Worm (Caenorhabditis elegans): ENCODE data around the gene acl-1.
A peak's percentile ranks its signal among the peaks of the same experiment; 100 is the strongest.

acl-1 gene

DNA sequence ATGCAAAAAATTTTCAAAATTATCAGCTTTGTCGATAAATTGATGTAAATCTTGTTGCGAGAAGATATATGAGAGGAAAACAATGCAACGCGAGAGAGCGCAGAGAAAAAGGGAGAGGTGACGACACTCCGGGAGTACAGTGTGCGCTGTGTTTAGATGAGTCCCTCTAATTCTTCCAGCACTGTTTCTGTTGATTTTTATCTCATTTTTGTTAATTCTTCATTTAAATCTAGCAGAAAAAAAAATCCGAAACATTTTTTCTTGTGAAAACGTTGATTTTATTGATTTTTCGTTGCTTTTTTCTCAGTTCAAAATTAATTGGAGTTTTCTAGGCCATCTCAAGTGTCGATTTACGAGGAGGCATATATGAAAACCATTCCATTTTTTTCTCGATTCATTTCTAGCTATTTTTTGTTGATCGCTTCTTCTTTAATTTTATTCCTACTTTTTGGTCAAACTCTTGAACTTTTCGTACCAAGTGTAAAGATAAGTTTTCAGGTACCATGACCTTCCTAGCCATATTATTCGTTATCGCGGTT is at the start of gene acl-1:
Gene acl-1, plus strand, starts transcription at position 489 of the 539 bp plus-strand sequence.
- TF ChIP-seq zag-1 (tag; optimal IDR thresholded peaks at IDR 0.05) (no peak), nhr-129 (tag; optimal IDR thresholded peaks at IDR 0.05) (peak; percentile 78), gmeb-1 (tag; optimal IDR thresholded peaks at IDR 0.05) (peak; percentile 57), blmp-1 (tag; optimal IDR thresholded peaks at IDR 0.05; ENCODE audit: insufficient read depth) (peak; percentile 60), sem-4 (tag; optimal IDR thresholded peaks at IDR 0.05) (peak; percentile 65), C34F6.9 (tag; optimal IDR thresholded peaks at IDR 0.05) (peak; percentile 82), mbf-1 (tag; optimal IDR thresholded peaks at IDR 0.05) (no peak), nhr-12 (tag; optimal IDR thresholded peaks at IDR 0.05) (no peak), aly-2 (tag; optimal IDR thresholded peaks at IDR 0.05) (no peak), lin-39 (tag; optimal IDR thresholded peaks at IDR 0.05) (no peak), nhr-237 (tag; optimal IDR thresholded peaks at IDR 0.05) (no peak), R02D3.7 (tag; optimal IDR thresholded peaks at IDR 0.05) (peak; percentile 96), lin-11 (tag; optimal IDR thresholded peaks at IDR 0.05) (peak; percentile 30), mdl-1 (tag; optimal IDR thresholded peaks at IDR 0.05) (peak in 1 of 2 experiments; percentile 21), Y55F3AM.14 (GFP tag; optimal IDR thresholded peaks at IDR 0.05) (peak; percentile 33), sma-9 (GFP tag; optimal IDR thresholded peaks at IDR 0.05) (peak; percentile 68), sma-9 (tag; optimal IDR thresholded peaks at IDR 0.05) (no peak), ztf-4 (tag; optimal IDR thresholded peaks at IDR 0.05) (peak; percentile 37), nhr-10 (tag; optimal IDR thresholded peaks at IDR 0.05) (no peak), sma-3 (GFP tag; optimal IDR thresholded peaks at IDR 0.05) (peak; percentile 88), peb-1 (tag; optimal IDR thresholded peaks at IDR 0.05) (no peak), fos-1 (tag; optimal IDR thresholded peaks at IDR 0.05) (peak; percentile 9), nhr-21 (tag; optimal IDR thresholded peaks at IDR 0.05) (peak; percentile 67), nhr-6 (tag; optimal IDR thresholded peaks at IDR 0.05) (peak; percentile 61), ZK546.5 (tag; optimal IDR thresholded peaks at IDR 0.05) (no peak), ceh-16 (tag; optimal IDR thresholded peaks at IDR 0.05) (peak; percentile 6), ztf-11 (tag; optimal IDR thresholded peaks at IDR 0.05) (no peak), lin-13 (GFP tag; optimal IDR thresholded peaks at IDR 0.05) (peak; percentile 72), unc-39 (tag; optimal IDR thresholded peaks at IDR 0.05) (no peak), elt-1 (tag; optimal IDR thresholded peaks at IDR 0.05) (no peak), unc-55 (GFP tag; optimal IDR thresholded peaks at IDR 0.05) (peak; percentile 86), F13H6.1 (tag; optimal IDR thresholded peaks at IDR 0.05) (peak; percentile 85), mab-5 (tag; optimal IDR thresholded peaks at IDR 0.05) (peak; percentile 72), nhr-77 (tag; optimal IDR thresholded peaks at IDR 0.05) (peak; percentile 35), nhr-11 (tag; optimal IDR thresholded peaks at IDR 0.05) (no peak), crh-2 (tag; optimal IDR thresholded peaks at IDR 0.05) (peak; percentile 83), lsy-2 (tag; optimal IDR thresholded peaks at IDR 0.05) (peak; percentile 77 to 92), egl-27 (tag; optimal IDR thresholded peaks at IDR 0.05) (no peak), snpc-4 (tag; optimal IDR thresholded peaks at IDR 0.05) (peak; percentile 14), skn-1 (tag; optimal IDR thresholded peaks at IDR 0.05) (peak; percentile 35)

DNA sequence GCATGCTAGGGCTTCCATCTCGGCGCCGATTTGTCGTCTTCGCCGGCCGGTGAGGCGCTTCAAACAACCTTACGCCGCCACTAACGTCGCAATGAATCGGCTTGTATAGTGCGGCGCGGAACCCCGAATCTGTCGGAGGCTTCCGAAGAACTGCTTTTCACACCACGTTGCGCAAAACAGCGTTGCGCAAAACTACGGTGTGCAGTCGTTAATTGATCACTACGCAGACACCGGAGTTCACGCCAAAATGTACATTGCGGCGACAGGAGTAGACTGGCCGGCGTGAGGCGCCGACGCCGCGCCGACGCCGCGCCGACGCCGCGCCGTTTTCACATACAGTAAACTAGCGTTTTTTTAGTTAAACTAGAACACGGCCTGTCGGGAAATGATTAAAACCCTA is 47.9 kb upstream of the acl-1 start:
- TF ChIP-seq skn-1 (tag; optimal IDR thresholded peaks at IDR 0.05), result no peak
- TF ChIP-seq ama-1 (optimal IDR thresholded peaks at IDR 0.05), result no peak
- no peak for TF ChIP-seq nhr-11 (tag; optimal IDR thresholded peaks at IDR 0.05)
- TF ChIP-seq ztf-11 (tag; optimal IDR thresholded peaks at IDR 0.05), result no peak
- TF ChIP-seq blmp-1 (tag; optimal IDR thresholded peaks at IDR 0.05; ENCODE audit: insufficient read depth), result no peak
- TF ChIP-seq R02D3.7 (tag; optimal IDR thresholded peaks at IDR 0.05), result no peak
- no peak for TF ChIP-seq nhr-77 (tag; optimal IDR thresholded peaks at IDR 0.05)
- TF ChIP-seq elt-3 (tag; optimal IDR thresholded peaks at IDR 0.05), result no peak
- TF ChIP-seq nhr-6 (tag; optimal IDR thresholded peaks at IDR 0.05), result no peak
- no peak for TF ChIP-seq mab-5 (tag; optimal IDR thresholded peaks at IDR 0.05)
- no peak for TF ChIP-seq unc-39 (tag; optimal IDR thresholded peaks at IDR 0.05)
- TF ChIP-seq unc-62 (GFP tag; optimal IDR thresholded peaks at IDR 0.05), result no peak
- no peak for TF ChIP-seq sem-4 (tag; optimal IDR thresholded peaks at IDR 0.05)
- no peak for TF ChIP-seq C34F6.9 (tag; optimal IDR thresholded peaks at IDR 0.05)
- no peak for TF ChIP-seq snpc-4 (tag; optimal IDR thresholded peaks at IDR 0.05)
